Worm (Caenorhabditis elegans) whole organism, L3 larva: Measurements from ENCODE around the gene C08B6.18.

Experiments used
- ceh-28 ChIP-seq: fragments of 150-350 bp; optimal IDR thresholded peaks from 2 replicates; lab custom pipeline; 2014; ENCODE audit warnings: missing biosample characterization, missing genetic modification reagents, missing genetic modification characterization
- ceh-82 ChIP-seq: fragments of 150-350 bp; optimal IDR thresholded peaks from 2 replicates; lab custom pipeline; 2014; ENCODE audit warnings: missing biosample characterization, missing genetic modification characterization
- fkh-10 ChIP-seq: sonication (generic microtip); optimal IDR thresholded peaks from 2 replicates; lab custom pipeline; 2017; ENCODE audit warnings: missing biosample characterization, missing genetic modification reagents, missing genetic modification characterization
- lin-15B ChIP-seq: fragments of 150-350 bp; optimal IDR thresholded peaks from 2 replicates; lab custom pipeline; 2014; ENCODE audit warnings: missing biosample characterization, missing genetic modification characterization
- nhr-11 ChIP-seq: fragments of 150-350 bp; optimal IDR thresholded peaks from 2 replicates; lab custom pipeline; 2014; ENCODE audit warnings: missing biosample characterization, missing genetic modification characterization
- nhr-43 ChIP-seq: sonication (generic microtip); optimal IDR thresholded peaks from 2 replicates; lab custom pipeline; 2016; ENCODE audit warnings: mild to moderate bottlenecking, missing genetic modification characterization, missing compliant biosample characterization; ENCODE audit not compliant: poor library complexity, severe bottlenecking
- pqm-1 ChIP-seq: fragments of 150-350 bp; optimal IDR thresholded peaks from 2 replicates; lab custom pipeline; 2017; ENCODE audit warnings: missing biosample characterization, missing genetic modification characterization, inconsistent platforms
- snpc-4 ChIP-seq: fragments of 150-350 bp; optimal IDR thresholded peaks from 2 replicates; lab custom pipeline; 2014; ENCODE audit warnings: missing biosample characterization, missing genetic modification characterization

DNA sequence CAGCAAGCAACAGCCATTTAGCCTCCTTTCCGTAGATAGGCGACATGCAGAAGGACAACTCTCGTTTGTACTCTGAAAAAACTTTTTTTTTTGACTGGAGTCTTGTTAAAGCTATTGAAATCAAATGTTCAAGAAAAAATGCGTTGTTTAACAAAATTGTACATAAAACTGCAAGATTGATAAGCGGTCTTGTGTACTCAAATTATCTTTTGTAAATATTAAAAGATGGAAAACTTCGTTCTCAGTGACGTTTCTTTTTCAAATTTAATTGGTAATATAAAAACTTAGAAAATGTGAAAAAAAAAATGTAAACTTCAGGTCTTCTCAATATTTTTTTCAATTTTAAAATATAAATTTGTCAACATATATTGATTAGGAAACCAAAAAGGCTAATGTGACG, 22.8 kb downstream of the C08B6.18 start:
- TF ChIP-seq ceh-28 = no peak
- no peak for TF ChIP-seq nhr-43 (tag; lab: Kevin White, UChicago)
- TF ChIP-seq ceh-82 (tag; lab: Kevin White, UChicago) = no peak
- no peak for TF ChIP-seq lin-15B (tag; lab: Kevin White, UChicago)
- TF ChIP-seq pqm-1 (tag; lab: Kevin White, UChicago) = peak; percentile 5
- TF ChIP-seq fkh-10 (GFP tag; lab: Kevin White, UChicago) = no peak
- TF ChIP-seq snpc-4 (tag; lab: Kevin White, UChicago) = no peak
- no peak for TF ChIP-seq nhr-11
